Worm (Caenorhabditis elegans) whole organism, midembryonic: ENCODE data around the gene wht-3.
A peak's percentile ranks its signal among the peaks of the same experiment; 100 is the strongest.

Experiments used
- T22C8.4 ChIP-seq: fragments of 200-800 bp; sonication (Bioruptor generic); IDR thresholded peaks from 2 replicates; pipeline ENCODE4 v1.3.6; 2022; ENCODE audit warnings: missing genetic modification characterization, missing compliant biosample characterization
- cog-1 ChIP-seq: sonication (generic microtip); optimal IDR thresholded peaks from 2 replicates; lab custom pipeline; 2016; ENCODE audit warnings: missing genetic modification characterization, missing compliant biosample characterization
- flt-1 ChIP-seq: fragments of 200-800 bp; sonication (Bioruptor generic); IDR thresholded peaks from 2 replicates; pipeline ENCODE4 v1.3.6; 2022; ENCODE audit warnings: missing genetic modification characterization, missing compliant biosample characterization
- klf-2 ChIP-seq: fragments of 200-800 bp; sonication (Bioruptor generic); conservative IDR thresholded peaks from 2 replicates; pipeline ENCODE4 v1.3.6; 2022; ENCODE audit warnings: missing genetic modification reagents, missing genetic modification characterization, missing compliant biosample characterization
- med-1 ChIP-seq: sonication (generic microtip); optimal IDR thresholded peaks from 2 replicates; lab custom pipeline; 2017; ENCODE audit warnings: missing genetic modification characterization, mild to moderate bottlenecking, missing compliant biosample characterization, antibody characterized with exemption, missing genetic modification reagents; ENCODE audit not compliant: insufficient read depth
- ref-1 ChIP-seq: fragments of 200-800 bp; sonication (Bioruptor generic); conservative IDR thresholded peaks from 2 replicates; pipeline ENCODE4 v1.3.6; 2022; ENCODE audit warnings: missing genetic modification reagents, missing genetic modification characterization, missing compliant biosample characterization
- tab-1 ChIP-seq: fragments of 200-800 bp; sonication (Bioruptor generic); IDR thresholded peaks from 2 replicates; pipeline ENCODE4 v1.3.6; 2022; ENCODE audit warnings: missing genetic modification characterization, missing compliant biosample characterization
- ztf-23 ChIP-seq: fragments of 200-800 bp; sonication (Bioruptor generic); IDR thresholded peaks from 2 replicates; pipeline ENCODE4 v1.3.6; 2022; ENCODE audit warnings: missing genetic modification reagents, missing genetic modification characterization, missing compliant biosample characterization
- ztf-29 ChIP-seq: fragments of 200-800 bp; sonication (Bioruptor generic); IDR thresholded peaks from 2 replicates; pipeline ENCODE4 v1.3.6; 2022; ENCODE audit warnings: missing genetic modification reagents, missing genetic modification characterization, missing compliant biosample characterization

The wht-3 gene

DNA sequence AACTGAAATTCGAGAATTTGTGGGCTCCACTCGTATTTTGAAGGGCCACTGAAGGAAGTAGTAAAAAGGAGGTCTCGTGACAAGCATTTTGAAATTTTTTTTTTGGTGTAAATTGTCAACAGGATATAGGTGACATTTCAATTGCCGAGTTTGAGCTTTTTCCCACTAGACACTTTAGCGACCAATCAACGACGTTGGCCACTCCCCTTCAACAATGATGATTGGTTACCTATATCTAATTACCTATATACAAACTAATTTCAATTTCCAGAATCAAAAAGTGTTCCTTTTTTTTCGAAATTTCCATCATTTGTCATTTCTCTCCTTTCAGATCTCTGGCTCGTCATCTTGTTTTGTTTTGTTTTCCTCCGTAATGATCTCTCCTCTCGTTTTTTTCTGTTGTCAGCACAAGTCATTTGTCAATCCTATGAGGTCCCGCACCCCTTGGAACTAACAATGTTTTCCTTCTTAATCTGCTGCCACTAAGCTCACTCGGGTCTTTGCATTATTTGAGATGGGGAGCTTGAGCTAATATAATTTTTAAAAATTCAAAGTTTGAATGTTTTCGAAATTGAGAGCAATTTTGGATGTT lies 43.4 kb downstream of the wht-3 start:
- TF ChIP-seq ztf-29 (GFP tag; lab: Robert Waterston, UW) (no peak), klf-2 (GFP tag; lab: Robert Waterston, UW) (no peak), tab-1 (no peak), T22C8.4 (GFP tag; lab: Robert Waterston, UW) (no peak), flt-1 (GFP tag; lab: Robert Waterston, UW) (no peak), cog-1 (tag; lab: Kevin White, UChicago) (no peak), ref-1 (GFP tag; lab: Robert Waterston, UW) (no peak)

DNA sequence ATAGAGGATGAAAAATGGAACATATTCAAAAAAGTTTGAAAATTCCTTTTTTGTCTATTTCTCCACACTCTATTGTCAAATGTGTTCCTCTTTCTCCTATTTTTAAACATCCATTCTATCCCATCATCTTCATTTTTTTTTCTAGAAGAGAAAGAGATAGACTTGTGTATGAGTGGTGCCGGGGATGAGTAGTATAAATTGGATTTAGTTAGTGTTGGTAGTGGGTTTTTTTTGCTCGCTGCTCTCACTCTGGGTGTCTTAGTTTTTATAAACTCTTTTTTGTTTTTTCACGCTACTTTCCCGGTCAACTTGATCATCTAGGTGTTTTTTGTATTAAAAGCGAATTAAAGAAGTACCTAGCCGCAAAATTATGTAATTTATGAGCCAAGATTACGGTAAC lies 44.2 kb downstream of the wht-3 start:
- no peak for TF ChIP-seq cog-1 (tag; lab: Kevin White, UChicago)
- no peak for TF ChIP-seq T22C8.4 (GFP tag; lab: Robert Waterston, UW)
- no peak for TF ChIP-seq ztf-29 (GFP tag; lab: Robert Waterston, UW)
- no peak for TF ChIP-seq ztf-23 (GFP tag; lab: Robert Waterston, UW)
- no peak for TF ChIP-seq ref-1 (GFP tag; lab: Robert Waterston, UW)
- TF ChIP-seq flt-1 (GFP tag; lab: Robert Waterston, UW): no peak
- no peak for TF ChIP-seq klf-2 (GFP tag; lab: Robert Waterston, UW)
- no peak for TF ChIP-seq med-1 (GFP tag; lab: Kevin White, UChicago)
- no peak for TF ChIP-seq tab-1

DNA sequence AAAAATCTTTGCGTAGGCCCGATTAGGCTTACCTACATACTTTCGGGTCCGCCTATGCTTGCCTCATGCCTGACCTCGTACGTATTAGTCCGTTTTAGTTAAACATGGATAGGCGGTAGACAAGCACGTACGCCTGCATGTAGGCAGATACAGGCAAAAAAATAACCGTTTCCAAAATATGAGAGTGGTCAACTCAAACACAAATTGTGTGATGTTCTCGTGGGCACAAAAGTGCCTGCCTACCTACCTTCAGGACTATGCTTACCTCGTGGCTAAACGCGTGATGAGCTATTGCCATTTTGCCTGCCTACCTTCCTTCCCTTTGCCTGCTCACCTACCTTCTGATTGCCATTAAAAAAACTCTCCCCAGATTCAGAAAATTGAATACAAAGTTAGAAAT lies 44.8 kb downstream of the wht-3 start:
- TF ChIP-seq klf-2 (GFP tag; lab: Robert Waterston, UW) (no peak), med-1 (GFP tag; lab: Kevin White, UChicago) (no peak), ztf-23 (GFP tag; lab: Robert Waterston, UW) (no peak), ref-1 (GFP tag; lab: Robert Waterston, UW) (no peak), flt-1 (GFP tag; lab: Robert Waterston, UW) (no peak), T22C8.4 (GFP tag; lab: Robert Waterston, UW) (no peak), cog-1 (tag; lab: Kevin White, UChicago) (no peak)

DNA sequence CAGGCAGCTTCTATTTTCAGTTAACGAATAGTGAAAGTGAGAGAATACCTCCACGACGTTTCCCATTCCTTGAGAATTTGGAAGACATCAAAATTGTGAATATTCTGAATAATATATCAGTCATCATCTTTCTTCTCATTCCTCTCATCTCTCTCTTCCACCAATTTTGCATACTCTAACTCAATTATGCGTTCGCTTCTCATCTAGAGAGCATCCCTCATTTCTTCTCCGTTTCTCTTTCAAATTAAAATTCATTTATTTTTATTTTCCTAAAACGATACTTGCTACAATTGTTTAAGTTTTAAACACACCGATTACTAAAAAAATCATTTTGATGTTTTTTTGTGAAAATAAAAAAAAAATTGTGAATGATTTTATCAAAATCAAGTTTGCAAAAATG lies 48.2 kb downstream of the wht-3 start:
- no peak for TF ChIP-seq cog-1 (tag; lab: Kevin White, UChicago)
- no peak for TF ChIP-seq tab-1
- TF ChIP-seq T22C8.4 (GFP tag; lab: Robert Waterston, UW): no peak
- TF ChIP-seq ref-1 (GFP tag; lab: Robert Waterston, UW): no peak
- no peak for TF ChIP-seq med-1 (GFP tag; lab: Kevin White, UChicago)
- TF ChIP-seq klf-2 (GFP tag; lab: Robert Waterston, UW): no peak
- no peak for TF ChIP-seq flt-1 (GFP tag; lab: Robert Waterston, UW)
- TF ChIP-seq ztf-29 (GFP tag; lab: Robert Waterston, UW): no peak
- no peak for TF ChIP-seq ztf-23 (GFP tag; lab: Robert Waterston, UW)

DNA sequence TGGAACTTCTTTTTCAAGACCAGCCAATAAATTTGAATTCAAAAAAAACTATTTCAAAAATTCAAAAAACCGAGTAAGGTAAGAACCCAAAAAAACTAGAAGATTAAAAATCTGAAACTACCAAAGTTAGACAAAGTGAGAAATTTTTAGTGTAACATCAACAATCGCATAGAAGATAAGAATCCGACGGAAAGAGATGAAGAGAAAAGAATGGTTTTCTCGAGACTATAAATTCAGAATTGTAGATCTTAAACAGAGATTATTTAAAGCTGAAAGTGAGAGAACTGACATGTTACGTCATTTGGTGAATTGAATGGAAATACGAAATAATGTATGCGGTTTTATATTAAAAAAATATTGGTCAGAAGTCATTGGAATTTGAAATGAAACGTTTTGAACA lies 49.4 kb downstream of the wht-3 start:
- TF ChIP-seq ztf-23 (GFP tag; lab: Robert Waterston, UW) (no peak), klf-2 (GFP tag; lab: Robert Waterston, UW) (no peak), cog-1 (tag; lab: Kevin White, UChicago) (no peak), tab-1 (no peak), T22C8.4 (GFP tag; lab: Robert Waterston, UW) (no peak), flt-1 (GFP tag; lab: Robert Waterston, UW) (no peak), med-1 (GFP tag; lab: Kevin White, UChicago) (no peak)

DNA sequence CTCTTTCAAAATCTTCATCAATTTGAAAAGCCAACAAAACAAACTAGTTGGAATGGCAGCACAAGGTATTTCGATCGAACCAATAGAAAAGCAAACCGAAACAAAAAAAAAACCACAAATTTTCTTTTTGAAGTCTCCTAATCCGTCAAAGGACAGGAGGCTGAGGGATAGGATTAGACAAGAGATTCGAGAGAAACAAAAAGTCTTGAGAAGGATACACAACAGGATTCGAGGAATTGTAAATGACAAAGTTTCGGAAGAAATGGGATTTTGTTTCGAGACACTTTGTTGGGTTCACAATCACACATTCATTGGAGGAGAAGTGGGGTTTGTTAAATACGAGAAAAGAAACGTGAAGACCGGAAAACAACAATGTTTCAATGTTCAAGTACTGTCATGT lies 50.4 kb downstream of the wht-3 start:
- TF ChIP-seq ztf-29 (GFP tag; lab: Robert Waterston, UW) (no peak), tab-1 (no peak), cog-1 (tag; lab: Kevin White, UChicago) (no peak), flt-1 (GFP tag; lab: Robert Waterston, UW) (no peak), ztf-23 (GFP tag; lab: Robert Waterston, UW) (no peak), med-1 (GFP tag; lab: Kevin White, UChicago) (no peak), T22C8.4 (GFP tag; lab: Robert Waterston, UW) (no peak), klf-2 (GFP tag; lab: Robert Waterston, UW) (no peak), ref-1 (GFP tag; lab: Robert Waterston, UW) (no peak)

DNA sequence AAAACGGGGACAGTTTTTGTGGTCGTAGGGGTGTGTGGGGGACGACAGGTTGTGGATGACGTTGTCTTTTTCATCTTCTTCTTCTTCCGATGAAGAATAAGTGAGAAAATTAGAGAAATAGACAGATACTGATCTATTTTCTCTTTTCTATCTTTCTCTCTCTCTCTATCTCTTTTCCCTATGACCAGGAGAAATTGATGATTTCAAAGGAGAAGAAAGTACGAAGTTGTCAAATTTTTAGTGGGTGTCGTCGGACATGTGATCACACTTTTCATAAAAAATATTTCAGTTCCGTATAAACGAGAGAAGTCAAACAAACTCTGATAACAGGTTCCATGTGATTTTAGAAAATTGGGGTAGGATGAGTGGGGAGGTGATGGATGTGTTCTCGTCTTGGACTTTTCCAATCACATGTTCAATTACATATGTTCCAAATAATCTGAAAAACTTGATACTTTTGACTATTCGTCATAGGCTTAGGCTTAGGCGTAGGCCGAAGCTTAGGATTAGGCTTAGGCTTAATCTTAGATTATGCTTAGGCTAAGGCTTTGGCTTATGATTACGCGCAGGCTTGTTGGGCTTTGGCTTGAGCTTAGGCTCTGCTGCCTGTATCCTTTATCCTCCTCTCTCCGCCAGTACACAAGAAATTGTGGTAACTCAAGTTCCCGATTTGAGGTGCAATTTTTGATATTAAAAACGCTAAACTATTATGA lies 51.4 kb downstream of the wht-3 start:
- TF ChIP-seq cog-1 (tag; lab: Kevin White, UChicago): no peak
- TF ChIP-seq ztf-29 (GFP tag; lab: Robert Waterston, UW): no peak
- no peak for TF ChIP-seq med-1 (GFP tag; lab: Kevin White, UChicago)

DNA sequence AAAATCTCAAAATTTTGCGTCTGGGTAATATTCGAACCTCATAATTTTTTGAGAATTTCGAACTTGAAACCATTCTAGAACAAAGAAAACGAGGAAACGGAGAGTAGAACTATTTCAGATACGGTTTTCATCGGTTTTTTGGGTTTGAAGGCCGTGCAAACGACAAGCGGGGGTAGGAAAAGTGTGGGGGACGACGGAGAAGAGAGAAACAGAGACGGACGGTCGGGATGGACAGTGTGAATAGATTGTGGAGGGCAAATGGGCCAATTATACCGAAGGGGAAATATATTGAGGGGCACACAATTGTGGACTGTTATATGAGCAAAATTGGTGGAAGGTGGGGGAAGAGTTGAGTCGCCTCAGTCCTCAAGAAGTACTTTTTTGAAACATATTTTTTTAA lies 52.6 kb downstream of the wht-3 start:
- TF ChIP-seq cog-1 (tag; lab: Kevin White, UChicago) (no peak), klf-2 (GFP tag; lab: Robert Waterston, UW) (no peak), T22C8.4 (GFP tag; lab: Robert Waterston, UW) (no peak), ref-1 (GFP tag; lab: Robert Waterston, UW) (no peak), ztf-29 (GFP tag; lab: Robert Waterston, UW) (no peak), med-1 (GFP tag; lab: Kevin White, UChicago) (no peak), flt-1 (GFP tag; lab: Robert Waterston, UW) (no peak), tab-1 (no peak), ztf-23 (GFP tag; lab: Robert Waterston, UW) (no peak)

DNA sequence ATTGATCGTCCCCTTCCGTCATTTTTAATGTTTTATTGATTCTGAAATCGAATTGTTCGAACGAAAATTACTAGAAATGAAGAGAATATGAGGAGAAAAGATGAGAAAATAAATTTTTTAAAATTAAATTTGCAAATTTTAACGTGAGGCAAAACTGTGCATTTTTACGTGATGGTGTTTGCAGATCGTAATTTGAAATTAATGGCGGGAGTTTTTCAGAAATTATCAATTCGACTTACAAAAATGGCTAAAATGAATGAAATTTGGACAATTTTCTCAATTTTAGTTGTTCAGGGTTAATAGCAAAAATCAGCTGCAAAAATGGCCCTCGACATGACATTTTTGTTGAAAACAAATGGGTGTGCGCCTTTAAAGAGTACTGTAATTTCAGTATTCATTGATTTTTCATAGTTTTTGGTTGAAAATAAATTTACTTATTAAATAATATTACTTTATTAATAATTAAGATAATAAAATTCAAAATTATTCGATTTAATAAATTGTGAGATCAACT lies 53.2 kb downstream of the wht-3 start, which contains the start of gene rei-1:
rei-1 (minus strand) TSS at position 84 of the 514 bp plus-strand sequence.
- no peak for TF ChIP-seq ztf-23 (GFP tag; lab: Robert Waterston, UW)
- 0 out of 2 replicates have a peak, but pooled peaks have one; percentile 10 for TF ChIP-seq ref-1 (GFP tag; lab: Robert Waterston, UW)
